Worm (Caenorhabditis elegans) whole organism, midembryonic: ENCODE results near the gene tag-131.

ENCODE experiments used
- T22C8.4 ChIP-seq: fragments of 200-800 bp; sonication (Bioruptor generic); IDR thresholded peaks from 2 replicates; pipeline ENCODE4 v1.3.6; 2022; ENCODE audit warnings: missing genetic modification characterization, missing compliant biosample characterization
- klf-2 ChIP-seq: fragments of 200-800 bp; sonication (Bioruptor generic); conservative IDR thresholded peaks from 2 replicates; pipeline ENCODE4 v1.3.6; 2022; ENCODE audit warnings: missing genetic modification reagents, missing genetic modification characterization, missing compliant biosample characterization
- med-1 ChIP-seq: sonication (generic microtip); optimal IDR thresholded peaks from 2 replicates; lab custom pipeline; 2017; ENCODE audit warnings: missing genetic modification characterization, mild to moderate bottlenecking, missing compliant biosample characterization, antibody characterized with exemption, missing genetic modification reagents; ENCODE audit not compliant: insufficient read depth
- ztf-23 ChIP-seq: fragments of 200-800 bp; sonication (Bioruptor generic); IDR thresholded peaks from 2 replicates; pipeline ENCODE4 v1.3.6; 2022; ENCODE audit warnings: missing genetic modification reagents, missing genetic modification characterization, missing compliant biosample characterization

- TF ChIP-seq klf-2 (GFP tag; lab: Robert Waterston, UW) (no peak), ztf-23 (GFP tag; lab: Robert Waterston, UW) (no peak), T22C8.4 (GFP tag; lab: Robert Waterston, UW) (no peak), med-1 (GFP tag; lab: Kevin White, UChicago) (no peak)
Observed at ce11 chrIII:4309303-4309702, 8.2 kb upstream of the tag-131 start.
